Worm (Caenorhabditis elegans): ENCODE results near the gene str-138.

- no peak for TF ChIP-seq ama-1 (optimal IDR thresholded peaks at IDR 0.05)
- no peak for TF ChIP-seq tbx-2 (tag; optimal IDR thresholded peaks at IDR 0.05)
- peak; percentile 22 for TF ChIP-seq pqm-1 (tag; optimal IDR thresholded peaks at IDR 0.05)
- TF ChIP-seq nhr-11 (tag; optimal IDR thresholded peaks at IDR 0.05), result no peak
- TF ChIP-seq snpc-4 (tag; optimal IDR thresholded peaks at IDR 0.05), result no peak
- no peak for TF ChIP-seq ztf-4 (tag; optimal IDR thresholded peaks at IDR 0.05)
- TF ChIP-seq mdl-1 (tag; optimal IDR thresholded peaks at IDR 0.05), result no peak
- no peak for TF ChIP-seq elt-1 (tag; optimal IDR thresholded peaks at IDR 0.05)
- TF ChIP-seq unc-62 (GFP tag; optimal IDR thresholded peaks at IDR 0.05), result no peak
- TF ChIP-seq jun-1 (tag; optimal IDR thresholded peaks at IDR 0.05), result no peak
- no peak for TF ChIP-seq nhr-77 (tag; optimal IDR thresholded peaks at IDR 0.05)
- TF ChIP-seq nhr-43 (tag; optimal IDR thresholded peaks at IDR 0.05; ENCODE audit: poor library complexity, severe bottlenecking), result no peak
- no peak for TF ChIP-seq lin-39 (tag; optimal IDR thresholded peaks at IDR 0.05)
- no peak for TF ChIP-seq nhr-76 (tag; optimal IDR thresholded peaks at IDR 0.05)
Measured at ce11 chrV:8018919-8019318, 39.5 kb upstream of the str-138 start.

All from whole organism, L3 larva.